Fruit fly (Drosophila melanogaster) whole organism, embryonic: ENCODE measurements around the gene orion.
A peak's percentile ranks its signal among the peaks of the same experiment; 100 is the strongest.

ENCODE experiments used
- Atf3 ChIP-seq: fragments of 200-800 bp; sonication (Bioruptor generic); optimal IDR thresholded peaks from 3 replicates; lab custom pipeline; 2016; ENCODE audit warnings: missing biosample characterization, missing genetic modification characterization
- CG10267 ChIP-seq: fragments of 200-800 bp; sonication (Bioruptor generic); optimal IDR thresholded peaks from 2 replicates; lab custom pipeline; 2018; ENCODE audit warnings: missing biosample characterization, mild to moderate bottlenecking, missing genetic modification characterization, moderate library complexity
- CG10366 ChIP-seq: fragments of 200-800 bp; sonication (Bioruptor generic); IDR thresholded peaks from 2 replicates; pipeline ENCODE4 v1.3.6; 2022; ENCODE audit warnings: missing biosample characterization, missing genetic modification characterization
- CG11504 ChIP-seq: fragments of 200-800 bp; sonication (Bioruptor generic); optimal IDR thresholded peaks from 3 replicates; lab custom pipeline; 2019; ENCODE audit warnings: missing biosample characterization, mild to moderate bottlenecking, missing genetic modification characterization, moderate library complexity
- CG11560 ChIP-seq: fragments of 200-800 bp; sonication (Bioruptor generic); IDR thresholded peaks from 3 replicates; pipeline ENCODE4 v1.3.6; 2022; ENCODE audit warnings: missing biosample characterization, missing genetic modification characterization
- CG13775 ChIP-seq: fragments of 200-800 bp; sonication (Bioruptor generic); optimal IDR thresholded peaks from 3 replicates; lab custom pipeline; 2017; ENCODE audit warnings: missing biosample characterization, mild to moderate bottlenecking, missing genetic modification characterization
- CG14710 ChIP-seq: fragments of 200-800 bp; sonication (Bioruptor generic); optimal IDR thresholded peaks from 3 replicates; lab custom pipeline; 2019; ENCODE audit warnings: missing biosample characterization, mild to moderate bottlenecking, missing genetic modification characterization, moderate library complexity
- CG15514 ChIP-seq: fragments of 200-800 bp; sonication (Bioruptor generic); optimal IDR thresholded peaks from 3 replicates; lab custom pipeline; 2017; ENCODE audit warnings: missing biosample characterization, missing genetic modification characterization, mild to moderate bottlenecking, moderate library complexity, missing genetic modification reagents
- CG17829 ChIP-seq: fragments of 200-800 bp; optimal IDR thresholded peaks from 2 replicates; lab custom pipeline; 2019; ENCODE audit warnings: missing biosample characterization, mild to moderate bottlenecking, missing genetic modification characterization, moderate library complexity
- CG17912 ChIP-seq: fragments of 200-800 bp; sonication (Bioruptor generic); optimal IDR thresholded peaks from 2 replicates; lab custom pipeline; 2018; ENCODE audit warnings: missing biosample characterization, mild to moderate bottlenecking, missing genetic modification characterization
- CG1792 ChIP-seq: fragments of 200-800 bp; sonication (Bioruptor generic); optimal IDR thresholded peaks from 2 replicates; lab custom pipeline; 2016; ENCODE audit warnings: missing biosample characterization, missing genetic modification characterization
- CG18011 ChIP-seq: fragments of 200-800 bp; sonication (Bioruptor generic); optimal IDR thresholded peaks from 2 replicates; lab custom pipeline; 2017; ENCODE audit warnings: missing biosample characterization, missing genetic modification characterization, mild to moderate bottlenecking, moderate library complexity, missing genotype
- CG18619 ChIP-seq: fragments of 200-800 bp; sonication (Bioruptor generic); optimal IDR thresholded peaks from 3 replicates; lab custom pipeline; 2017; ENCODE audit warnings: missing biosample characterization, mild to moderate bottlenecking, missing genetic modification characterization
- CG2202 ChIP-seq: fragments of 200-800 bp; sonication (Bioruptor generic); optimal IDR thresholded peaks from 2 replicates; lab custom pipeline; 2018; ENCODE audit warnings: missing biosample characterization, mild to moderate bottlenecking, missing genetic modification characterization
- CG31365 ChIP-seq: fragments of 200-800 bp; sonication (Bioruptor generic); optimal IDR thresholded peaks from 2 replicates; lab custom pipeline; 2018; ENCODE audit warnings: missing biosample characterization, mild to moderate bottlenecking, missing genetic modification characterization
- CG43689 ChIP-seq: fragments of 200-800 bp; sonication (Bioruptor generic); IDR thresholded peaks from 2 replicates; pipeline ENCODE4 v1.3.6; 2022; ENCODE audit warnings: missing biosample characterization, missing genetic modification characterization
- CG6791 ChIP-seq: fragments of 200-800 bp; sonication (Bioruptor generic); IDR thresholded peaks from 3 replicates; pipeline ENCODE4 v1.3.6; 2022; ENCODE audit warnings: missing biosample characterization, missing genetic modification characterization; ENCODE audit not compliant: partially characterized antibody
- CG7357 ChIP-seq: fragments of 200-800 bp; sonication (Bioruptor generic); IDR thresholded peaks from 3 replicates; pipeline ENCODE4 v1.3.6; 2022; ENCODE audit warnings: missing biosample characterization, missing genetic modification characterization
- CG8924 ChIP-seq: fragments of 200-800 bp; optimal IDR thresholded peaks from 3 replicates; lab custom pipeline; 2019; ENCODE audit warnings: missing biosample characterization, mild to moderate bottlenecking, missing genetic modification characterization, moderate library complexity
- CoRest ChIP-seq: fragments of 200-800 bp; sonication (Bioruptor generic); optimal IDR thresholded peaks from 3 replicates; lab custom pipeline; 2018; ENCODE audit warnings: missing biosample characterization, mild to moderate bottlenecking, missing genetic modification characterization, moderate library complexity
- CrebB ChIP-seq: fragments of 200-800 bp; sonication (Bioruptor generic); optimal IDR thresholded peaks from 3 replicates; lab custom pipeline; 2018; ENCODE audit warnings: missing biosample characterization, mild to moderate bottlenecking, missing genetic modification characterization
- Doc3 ChIP-seq: fragments of 200-800 bp; sonication (Bioruptor generic); IDR thresholded peaks from 3 replicates; pipeline ENCODE4 v1.3.6; 2022; ENCODE audit warnings: missing biosample characterization, missing genetic modification characterization; ENCODE audit not compliant: partially characterized antibody
- Dp ChIP-seq: fragments of 200-800 bp; sonication (Bioruptor generic); optimal IDR thresholded peaks from 2 replicates; lab custom pipeline; 2018; ENCODE audit warnings: missing biosample characterization, mild to moderate bottlenecking, missing genetic modification characterization, moderate library complexity
- E2f1 ChIP-seq: fragments of 200-800 bp; sonication (Bioruptor generic); IDR thresholded peaks from 2 replicates; pipeline ENCODE4 v1.3.6; 2022; ENCODE audit warnings: missing biosample characterization, missing genetic modification characterization
- H2.0 ChIP-seq: fragments of 200-800 bp; sonication (Bioruptor generic); IDR thresholded peaks from 2 replicates; pipeline ENCODE4 v1.3.6; 2022; ENCODE audit warnings: missing biosample characterization, missing genetic modification characterization
- HHEX ChIP-seq: fragments of 200-800 bp; sonication (Bioruptor generic); optimal IDR thresholded peaks from 3 replicates; lab custom pipeline; 2017; ENCODE audit warnings: missing biosample characterization, mild to moderate bottlenecking, missing genetic modification characterization, missing genetic modification reagents
- HLHmδ ChIP-seq: fragments of 200-800 bp; sonication (Bioruptor generic); optimal IDR thresholded peaks from 2 replicates; lab custom pipeline; 2018; ENCODE audit warnings: missing biosample characterization, mild to moderate bottlenecking, missing genetic modification characterization, moderate library complexity
- NC2α ChIP-seq: fragments of 200-800 bp; sonication (Bioruptor generic); optimal IDR thresholded peaks from 2 replicates; lab custom pipeline; 2016; ENCODE audit warnings: missing biosample characterization, missing genetic modification characterization
- Nf-YC ChIP-seq: fragments of 200-800 bp; optimal IDR thresholded peaks from 3 replicates; lab custom pipeline; 2019; ENCODE audit warnings: missing biosample characterization, mild to moderate bottlenecking, missing genetic modification characterization, moderate library complexity
- TFAM ChIP-seq: fragments of 200-800 bp; sonication (Bioruptor generic); optimal IDR thresholded peaks from 2 replicates; lab custom pipeline; 2017; ENCODE audit warnings: missing biosample characterization, missing genetic modification characterization, inconsistent platforms
- Usf ChIP-seq: fragments of 200-800 bp; sonication (Bioruptor generic); optimal IDR thresholded peaks from 2 replicates; lab custom pipeline; 2017; ENCODE audit warnings: missing genotype, missing biosample characterization, missing genetic modification characterization
- Xbp1 ChIP-seq: fragments of 200-800 bp; sonication (Bioruptor generic); optimal IDR thresholded peaks from 3 replicates; lab custom pipeline; 2016; ENCODE audit warnings: missing biosample characterization, mild to moderate bottlenecking, missing genetic modification characterization
- crp ChIP-seq, 2 experiments: fragments of 200-800 bp; sonication (Bioruptor generic); optimal IDR thresholded peaks; 2 replicates in 1 of 2; 3 replicates in 1 of 2; lab custom pipeline; 2017; ENCODE audit warnings: missing biosample characterization in 2 of 2, missing genetic modification characterization in 2 of 2, mild to moderate bottlenecking in 1 of 2, moderate library complexity in 1 of 2
- ftz-f1 ChIP-seq: fragments of 200-800 bp; sonication (Bioruptor generic); optimal IDR thresholded peaks from 2 replicates; lab custom pipeline; 2016; ENCODE audit warnings: missing biosample characterization, missing genetic modification characterization
- gem ChIP-seq: fragments of 200-800 bp; sonication (Bioruptor generic); optimal IDR thresholded peaks from 2 replicates; lab custom pipeline; 2019; ENCODE audit warnings: missing biosample characterization, mild to moderate bottlenecking, missing genetic modification characterization, moderate library complexity
- kay ChIP-seq: fragments of 200-800 bp; sonication (Bioruptor generic); optimal IDR thresholded peaks from 2 replicates; lab custom pipeline; 2016; ENCODE audit warnings: missing biosample characterization, missing genetic modification characterization
- klu ChIP-seq: fragments of 200-800 bp; sonication (Bioruptor generic); IDR thresholded peaks from 2 replicates; pipeline ENCODE4 v1.3.6; 2022; ENCODE audit warnings: missing biosample characterization, missing genetic modification characterization
- knrl ChIP-seq: fragments of 200-800 bp; sonication (Bioruptor generic); IDR thresholded peaks from 3 replicates; pipeline ENCODE4 v1.3.6; 2022; ENCODE audit warnings: missing biosample characterization, missing genetic modification characterization; ENCODE audit not compliant: partially characterized antibody
- maf-S ChIP-seq: fragments of 200-800 bp; sonication (Bioruptor generic); optimal IDR thresholded peaks from 2 replicates; lab custom pipeline; 2016; ENCODE audit warnings: missing biosample characterization, missing genetic modification characterization
- mam ChIP-seq: fragments of 200-800 bp; sonication (Bioruptor generic); optimal IDR thresholded peaks from 3 replicates; lab custom pipeline; 2016; ENCODE audit warnings: missing biosample characterization, missing genetic modification characterization
- nom ChIP-seq: fragments of 200-800 bp; sonication (Bioruptor generic); optimal IDR thresholded peaks from 2 replicates; lab custom pipeline; 2017; ENCODE audit warnings: missing biosample characterization, missing genetic modification characterization, mild to moderate bottlenecking, moderate library complexity, missing genetic modification reagents
- psq ChIP-seq: fragments of 200-800 bp; sonication (Bioruptor generic); optimal IDR thresholded peaks from 2 replicates; lab custom pipeline; 2017; ENCODE audit warnings: missing biosample characterization, missing genetic modification characterization
- sc ChIP-seq, 3 experiments: fragments of >200 bp in 2 of 3; fragments of 200-800 bp in 1 of 3; sonication (Bioruptor generic) in 1 of 3; optimal IDR thresholded peaks; 2 replicates in 2 of 3; 3 replicates in 1 of 3; lab custom pipeline; 2017; ENCODE audit warnings: mild to moderate bottlenecking in 1 of 3, missing biosample characterization in 1 of 3, missing genetic modification characterization in 1 of 3, missing genetic modification reagents in 1 of 3
- ssp ChIP-seq: fragments of 200-800 bp; sonication (Bioruptor generic); IDR thresholded peaks from 2 replicates; pipeline ENCODE4 v1.3.6; 2022; ENCODE audit warnings: missing biosample characterization, missing genetic modification characterization
- tup ChIP-seq: fragments of 200-800 bp; sonication (Bioruptor generic); optimal IDR thresholded peaks from 2 replicates; lab custom pipeline; 2016; ENCODE audit warnings: missing biosample characterization, mild to moderate bottlenecking, missing genetic modification characterization, moderate library complexity
- unpg ChIP-seq: fragments of 200-800 bp; sonication (Bioruptor generic); optimal IDR thresholded peaks from 3 replicates; lab custom pipeline; 2018; ENCODE audit warnings: missing biosample characterization, mild to moderate bottlenecking, missing genetic modification characterization, moderate library complexity
- wek ChIP-seq: fragments of 200-800 bp; sonication (Bioruptor generic); optimal IDR thresholded peaks from 3 replicates; lab custom pipeline; 2018; ENCODE audit warnings: missing biosample characterization, mild to moderate bottlenecking, missing genetic modification characterization, moderate library complexity
- zen2 ChIP-seq: fragments of 200-800 bp; sonication (Bioruptor generic); IDR thresholded peaks from 3 replicates; pipeline ENCODE4 v1.3.6; 2022; ENCODE audit warnings: missing biosample characterization, missing genetic modification characterization; ENCODE audit not compliant: partially characterized antibody

Gene orion

dm6 chrX:7933210-7933915, 13.3 kb downstream of the orion start, which contains the start of the genes Dhdds and RpS14a (continued):
- TF ChIP-seq CoRest (peak; percentile 47), ssp (no peak), CG2202 (tag; lab: Kevin White, UChicago) (peak; percentile 26), Dp (peak; percentile 54), CG10366 (peak; percentile 14; the same call in 1 of the 2 replicates), Nf-YC (tag; lab: Kevin White, UChicago) (peak; percentile 54), zen2 (GFP tag; lab: Robert Waterston, UW) (peak; percentile 72; the same call in 2 of the 3 replicates), knrl (peak; percentile 89), CG18619 (GFP tag; lab: Kevin White, UChicago) (peak; percentile 73), CG15514 (GFP tag; lab: Kevin White, UChicago) (peak; percentile 64), TFAM (GFP tag; lab: Kevin White, UChicago) (no peak), wek (GFP tag; lab: Kevin White, UChicago) (peak; percentile 17), gem (tag; lab: Kevin White, UChicago) (peak; percentile 36), Atf3 (peak; percentile 1), CG7357 (no peak), CG8924 (tag; lab: Kevin White, UChicago) (peak; percentile 49), crp (GFP tag; optimal IDR thresholded peaks at IDR 0.05; lab: Kevin White, UChicago) (peak in 1 of 2 experiments; percentile 47), H2.0 (GFP tag; lab: Robert Waterston, UW) (no peak), psq (no peak), CG18011 (GFP tag; lab: Kevin White, UChicago) (peak; percentile 42), ftz-f1 (GFP tag; lab: Kevin White, UChicago) (no peak), HLHmδ (peak; percentile 77), nom (GFP tag; lab: Kevin White, UChicago) (peak; percentile 56), CG31365 (tag; lab: Kevin White, UChicago) (peak; percentile 11), CG13775 (GFP tag; lab: Kevin White, UChicago) (peak; percentile 89)

DNA sequence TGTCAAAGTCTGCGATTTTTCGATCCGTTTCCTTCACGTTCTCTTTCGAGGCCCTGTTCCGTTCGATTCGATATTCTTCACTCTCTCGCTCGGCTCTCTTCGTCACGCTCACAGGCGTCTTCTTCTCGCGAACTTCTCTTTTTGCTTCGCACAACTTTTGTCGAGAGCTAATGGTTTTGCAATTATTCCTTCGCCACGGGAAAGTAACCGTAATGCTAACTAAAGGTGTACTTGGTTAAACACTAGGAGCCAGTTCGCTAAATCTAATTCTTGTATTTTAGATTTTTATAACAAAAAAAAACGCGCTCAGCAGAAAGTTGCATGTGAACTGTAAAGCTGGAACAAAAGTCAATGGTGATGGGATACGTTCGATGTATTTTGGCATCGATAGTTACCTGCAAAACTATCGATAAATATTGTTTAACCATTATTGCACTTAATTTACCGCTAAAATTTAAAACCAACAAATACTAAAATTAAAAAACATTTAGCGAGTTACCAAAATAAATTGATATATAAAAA, 15.6 kb downstream of the orion start, which contains the start of gene mahe:
Gene mahe, minus strand, starts transcription at position 355 of the 522 bp plus-strand sequence.
- TF ChIP-seq Xbp1 (GFP tag; lab: Kevin White, UChicago) (no peak), CG14710 (peak; percentile 37), unpg (GFP tag; lab: Kevin White, UChicago) (no peak), Doc3 (GFP tag; lab: Robert Waterston, UW) (peak; percentile 71), CG2202 (tag; lab: Kevin White, UChicago) (no peak), CG6791 (GFP tag; lab: Robert Waterston, UW) (peak; percentile 91), CG10267 (tag; lab: Kevin White, UChicago) (peak; percentile 29), tup (GFP tag; lab: Kevin White, UChicago) (no peak), E2f1 (GFP tag; lab: Robert Waterston, UW) (no peak), HHEX (GFP tag; lab: Kevin White, UChicago) (no peak), CG17829 (tag; lab: Kevin White, UChicago) (no peak), CrebB (tag; lab: Kevin White, UChicago) (no peak), CG1792 (GFP tag; lab: Kevin White, UChicago) (no peak), NC2α (no peak), Usf (no peak), kay (no peak), CG11560 (tag; lab: Robert Waterston, UW) (no peak), CG11504 (tag; lab: Kevin White, UChicago) (no peak), CG43689 (GFP tag; lab: Robert Waterston, UW) (no peak), ssp (no peak), CG17912 (GFP tag; lab: Kevin White, UChicago) (no peak), maf-S (GFP tag; lab: Kevin White, UChicago) (no peak), mam (GFP tag; lab: Kevin White, UChicago) (no peak), klu (GFP tag; lab: Robert Waterston, UW) (no peak), sc (optimal IDR thresholded peaks at IDR 0.05; lab: Kevin White, UChicago) (no peak), sc (GFP tag; optimal IDR thresholded peaks at IDR 0.05; lab: Kevin White, UChicago) (no peak)
